Worm (Caenorhabditis elegans): ENCODE data around the gene smu-2.

Gene smu-2

DNA sequence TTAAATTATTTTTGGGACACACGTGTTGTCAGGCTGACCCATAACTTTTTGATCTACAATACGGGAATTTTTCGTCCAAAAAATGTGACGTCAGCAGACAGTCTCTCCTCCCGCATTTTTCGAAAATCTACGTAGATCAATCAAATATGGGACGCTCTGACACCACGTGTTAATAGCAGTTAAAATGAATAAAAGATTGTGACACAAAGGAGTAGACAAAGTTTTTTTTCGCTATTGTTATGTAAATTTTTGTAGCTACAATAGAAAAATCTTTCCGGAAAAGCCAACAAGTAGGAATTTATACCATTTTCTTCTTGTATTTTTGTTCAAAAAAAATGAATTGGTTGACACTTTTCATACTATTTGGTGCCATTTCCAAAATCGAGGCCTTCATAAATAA lies 40.8 kb upstream of the smu-2 start, which contains the start of gene C16C8.27:
TSS of gene C16C8.27 (plus strand) at position 301 of the 400 bp plus-strand sequence.
- TF ChIP-seq lin-13 (GFP tag; optimal IDR thresholded peaks at IDR 0.05) (no peak), fos-1 (tag; optimal IDR thresholded peaks at IDR 0.05) (no peak), ama-1 (optimal IDR thresholded peaks at IDR 0.05) (no peak), sptf-1 (tag; optimal IDR thresholded peaks at IDR 0.05) (no peak), fkh-4 (tag; optimal IDR thresholded peaks at IDR 0.05; ENCODE audit: borderline replicate concordance) (no peak), mef-2 (tag; optimal IDR thresholded peaks at IDR 0.05) (no peak), lin-39 (tag; optimal IDR thresholded peaks at IDR 0.05) (no peak), swsn-7 (tag; optimal IDR thresholded peaks at IDR 0.05) (no peak), elt-3 (tag; optimal IDR thresholded peaks at IDR 0.05) (no peak), tbx-2 (tag; optimal IDR thresholded peaks at IDR 0.05) (no peak), nhr-11 (tag; optimal IDR thresholded peaks at IDR 0.05) (no peak), nhr-47 (tag; optimal IDR thresholded peaks at IDR 0.05) (no peak), lir-3 (tag; optimal IDR thresholded peaks at IDR 0.05; ENCODE audit: poor library complexity) (no peak), ztf-11 (tag; optimal IDR thresholded peaks at IDR 0.05) (no peak), hpl-2 (GFP tag; optimal IDR thresholded peaks at IDR 0.05) (no peak), ztf-4 (tag; optimal IDR thresholded peaks at IDR 0.05) (no peak), pag-3 (tag; optimal IDR thresholded peaks at IDR 0.05; ENCODE audit: borderline replicate concordance, insufficient read depth) (no peak)

- no peak for TF ChIP-seq C16A3.4 (tag; optimal IDR thresholded peaks at IDR 0.05)
- no peak for TF ChIP-seq hlh-17 (GFP tag; optimal IDR thresholded peaks at IDR 0.05; ENCODE audit: borderline replicate concordance)
Observed at ce11 chrII:3443154-3443553, 39.1 kb upstream of the smu-2 start, which contains the start of gene C16C8.22. Gene C16C8.22, minus strand, starts transcription at chrII:3443254.

ce11 chrII:3444280-3444679 lies 37.9 kb upstream of the smu-2 start, which contains the start of gene C16C8.4:
Gene C16C8.4, minus strand, starts transcription at chrII:3444380.
- TF ChIP-seq sox-4 (tag; optimal IDR thresholded peaks at IDR 0.05), result no peak
- no peak for TF ChIP-seq vab-15 (tag; optimal IDR thresholded peaks at IDR 0.05)
- no peak for TF ChIP-seq sptf-1 (tag; optimal IDR thresholded peaks at IDR 0.05)
- no peak for TF ChIP-seq ceh-88 (GFP tag; IDR thresholded peaks at IDR 0.05)
- no peak for TF ChIP-seq xbp-1 (tag; optimal IDR thresholded peaks at IDR 0.05)
- no peak for TF ChIP-seq nhr-47 (tag; optimal IDR thresholded peaks at IDR 0.05)
- TF ChIP-seq C16A3.4 (tag; optimal IDR thresholded peaks at IDR 0.05), result no peak
- no peak for TF ChIP-seq egl-13 (tag; optimal IDR thresholded peaks at IDR 0.05)
- TF ChIP-seq irx-1 (tag; optimal IDR thresholded peaks at IDR 0.05), result no peak
- no peak for TF ChIP-seq nhr-12 (tag; optimal IDR thresholded peaks at IDR 0.05)
- no peak for TF ChIP-seq ceh-82 (tag; optimal IDR thresholded peaks at IDR 0.05)
- TF ChIP-seq tbx-2 (tag; optimal IDR thresholded peaks at IDR 0.05), result no peak

ce11 chrII:3445285-3445806 lies 36.9 kb upstream of the smu-2 start, which contains the start of the genes C16C8.5 and C16C8.16:
Gene C16C8.5, minus strand, starts transcription at chrII:3445385.
Gene C16C8.16, plus strand, starts transcription at chrII:3445756.
- TF ChIP-seq C04F5.9 (tag; optimal IDR thresholded peaks at IDR 0.05) (no peak), fkh-8 (tag; optimal IDR thresholded peaks at IDR 0.05) (no peak), swsn-7 (tag; optimal IDR thresholded peaks at IDR 0.05) (no peak), fkh-4 (tag; optimal IDR thresholded peaks at IDR 0.05; ENCODE audit: borderline replicate concordance) (no peak)

- no peak for TF ChIP-seq unc-86 (tag; optimal IDR thresholded peaks at IDR 0.05)
- no peak for TF ChIP-seq mab-9 (GFP tag; IDR thresholded peaks at IDR 0.05)
- no peak for TF ChIP-seq mdl-1 (tag; optimal IDR thresholded peaks at IDR 0.05)
- TF ChIP-seq fkh-10 (GFP tag; optimal IDR thresholded peaks at IDR 0.05), result no peak
- no peak for TF ChIP-seq lin-14 (GFP tag; optimal IDR thresholded peaks at IDR 0.05)
- no peak for TF ChIP-seq nhr-85 (tag)
- TF ChIP-seq pag-3 (tag; optimal IDR thresholded peaks at IDR 0.05; ENCODE audit: borderline replicate concordance, insufficient read depth), result no peak
- no peak for TF ChIP-seq C04F5.9 (tag; optimal IDR thresholded peaks at IDR 0.05)
- no peak for TF ChIP-seq aly-2 (tag; optimal IDR thresholded peaks at IDR 0.05)
- TF ChIP-seq F16B12.6 (tag; optimal IDR thresholded peaks at IDR 0.05), result no peak
- TF ChIP-seq fkh-8 (tag; optimal IDR thresholded peaks at IDR 0.05), result no peak
- TF ChIP-seq ces-1 (GFP tag; optimal IDR thresholded peaks at IDR 0.05), result no peak
- no peak for TF ChIP-seq unc-30 (tag; optimal IDR thresholded peaks at IDR 0.05)
Observed at ce11 chrII:3446647-3447046, 35.6 kb upstream of the smu-2 start, which contains the start of the genes C16C8.20 and gldi-6. Gene C16C8.20, plus strand, starts transcription at chrII:3446947. Gene gldi-6, plus strand, starts transcription at chrII:3446947.
